Worm (Caenorhabditis elegans) whole organism, mixed stage, embryonic: Measurements from ENCODE around the gene mdl-1.
A peak's percentile ranks its signal among the peaks of the same experiment; 100 is the strongest.

ENCODE experiments used
- M03D4.4 ChIP-seq: sonication (generic microtip); optimal IDR thresholded peaks from 2 replicates; lab custom pipeline; 2017; ENCODE audit warnings: mild to moderate bottlenecking, missing genetic modification characterization, missing compliant biosample characterization
- bed-3 ChIP-seq: fragments of 200-800 bp; sonication (Bioruptor generic); optimal IDR thresholded peaks from 3 replicates; lab custom pipeline; 2018; ENCODE audit warnings: mild to moderate bottlenecking, missing genetic modification characterization, moderate library complexity, missing compliant biosample characterization
- blmp-1 ChIP-seq: fragments of 150-350 bp; optimal IDR thresholded peaks from 2 replicates; lab custom pipeline; 2014; ENCODE audit warnings: missing biosample characterization, missing genetic modification characterization
- ceh-39 ChIP-seq: fragments of 150-350 bp; optimal IDR thresholded peaks from 2 replicates; lab custom pipeline; 2014; ENCODE audit warnings: missing biosample characterization, missing genetic modification characterization
- ceh-43 ChIP-seq: fragments of 200-800 bp; sonication (Bioruptor generic); optimal IDR thresholded peaks from 2 replicates; lab custom pipeline; 2018; ENCODE audit warnings: mild to moderate bottlenecking, missing genetic modification characterization, moderate library complexity, missing compliant biosample characterization
- ceh-83 ChIP-seq: fragments of 200-800 bp; sonication (Bioruptor generic); optimal IDR thresholded peaks from 2 replicates; lab custom pipeline; 2018; ENCODE audit warnings: mild to moderate bottlenecking, missing genetic modification characterization, missing compliant biosample characterization
- ces-1 ChIP-seq: fragments of 150-350 bp; optimal IDR thresholded peaks from 2 replicates; lab custom pipeline; 2014; ENCODE audit warnings: missing biosample characterization, missing genetic modification reagents, missing genetic modification characterization
- cnd-1 ChIP-seq: fragments of 200-800 bp; sonication (Bioruptor generic); optimal IDR thresholded peaks from 2 replicates; lab custom pipeline; 2018; ENCODE audit warnings: mild to moderate bottlenecking, missing genetic modification characterization, missing compliant biosample characterization
- drap-1 ChIP-seq: fragments of 200-800 bp; sonication (Bioruptor generic); optimal IDR thresholded peaks from 3 replicates; lab custom pipeline; 2018; ENCODE audit warnings: mild to moderate bottlenecking, missing genetic modification characterization, missing compliant biosample characterization
- elt-1 ChIP-seq: sonication (generic microtip); optimal IDR thresholded peaks from 2 replicates; lab custom pipeline; 2017; ENCODE audit warnings: missing genetic modification characterization, mild to moderate bottlenecking, missing compliant biosample characterization, antibody characterized with exemption, moderate library complexity, borderline replicate concordance; ENCODE audit not compliant: insufficient read depth
- elt-3 ChIP-seq: fragments of 150-350 bp; optimal IDR thresholded peaks from 2 replicates; lab custom pipeline; 2014; ENCODE audit warnings: missing biosample characterization, missing genetic modification characterization
- flh-1 ChIP-seq: fragments of 200-800 bp; sonication (Bioruptor generic); optimal IDR thresholded peaks from 2 replicates; lab custom pipeline; 2018; ENCODE audit warnings: mild to moderate bottlenecking, missing genetic modification characterization, moderate library complexity, missing compliant biosample characterization
- ham-2 ChIP-seq: fragments of 200-800 bp; sonication (Bioruptor generic); optimal IDR thresholded peaks from 2 replicates; lab custom pipeline; 2018; ENCODE audit warnings: mild to moderate bottlenecking, missing genetic modification characterization, missing compliant biosample characterization
- hlh-1 ChIP-seq: fragments of 150-350 bp; optimal IDR thresholded peaks from 2 replicates; lab custom pipeline; 2014; ENCODE audit warnings: missing biosample characterization, missing genetic modification reagents, missing genetic modification characterization
- lin-13 ChIP-seq: fragments of 150-350 bp; optimal IDR thresholded peaks from 2 replicates; lab custom pipeline; 2014; ENCODE audit warnings: missing biosample characterization, missing genetic modification characterization
- lin-32 ChIP-seq: fragments of 200-800 bp; sonication (Bioruptor generic); optimal IDR thresholded peaks from 2 replicates; lab custom pipeline; 2018; ENCODE audit warnings: mild to moderate bottlenecking, missing genetic modification characterization, missing compliant biosample characterization
- lsy-2 ChIP-seq: fragments of 150-350 bp; optimal IDR thresholded peaks from 2 replicates; lab custom pipeline; 2014; ENCODE audit warnings: missing biosample characterization, missing genetic modification characterization
- mab-5 ChIP-seq: fragments of 150-350 bp; optimal IDR thresholded peaks from 2 replicates; lab custom pipeline; 2014; ENCODE audit warnings: missing biosample characterization, missing genetic modification characterization
- mep-1 ChIP-seq: fragments of 150-350 bp; optimal IDR thresholded peaks from 2 replicates; lab custom pipeline; 2017; ENCODE audit warnings: missing biosample characterization, missing genetic modification reagents, missing genetic modification characterization, inconsistent platforms
- mls-2 ChIP-seq: sonication (generic microtip); optimal IDR thresholded peaks from 2 replicates; lab custom pipeline; 2016; ENCODE audit warnings: mild to moderate bottlenecking, missing genetic modification characterization, moderate library complexity, missing compliant biosample characterization
- nhr-12 ChIP-seq: fragments of 150-350 bp; optimal IDR thresholded peaks from 2 replicates; lab custom pipeline; 2014; ENCODE audit warnings: missing biosample characterization, missing genetic modification characterization
- nhr-2 ChIP-seq: fragments of 150-350 bp; optimal IDR thresholded peaks from 2 replicates; lab custom pipeline; 2014; ENCODE audit warnings: missing biosample characterization, missing genetic modification characterization
- nhr-237 ChIP-seq: fragments of 150-350 bp; optimal IDR thresholded peaks from 2 replicates; lab custom pipeline; 2014; ENCODE audit warnings: missing biosample characterization, missing genetic modification characterization
- nhr-28 ChIP-seq: fragments of 150-350 bp; optimal IDR thresholded peaks from 2 replicates; lab custom pipeline; 2014; ENCODE audit warnings: missing biosample characterization, missing genetic modification characterization
- nhr-76 ChIP-seq: sonication (generic microtip); optimal IDR thresholded peaks from 2 replicates; lab custom pipeline; 2017; ENCODE audit warnings: missing biosample characterization, missing genetic modification characterization
- pha-4 ChIP-seq: fragments of 150-350 bp; optimal IDR thresholded peaks from 2 replicates; lab custom pipeline; 2018; ENCODE audit warnings: missing biosample characterization, missing genetic modification reagents, missing genetic modification characterization
- sem-2 ChIP-seq: fragments of 200-800 bp; sonication (Bioruptor generic); optimal IDR thresholded peaks from 2 replicates; lab custom pipeline; 2018; ENCODE audit warnings: mild to moderate bottlenecking, missing genetic modification characterization, missing compliant biosample characterization
- snpc-4 ChIP-seq: fragments of 150-350 bp; optimal IDR thresholded peaks from 2 replicates; lab custom pipeline; 2014; ENCODE audit warnings: missing biosample characterization, missing genetic modification characterization
- sptf-1 ChIP-seq: sonication (generic microtip); optimal IDR thresholded peaks from 2 replicates; lab custom pipeline; 2017; ENCODE audit warnings: mild to moderate bottlenecking, missing genetic modification characterization, moderate library complexity, missing compliant biosample characterization
- tbx-8 ChIP-seq: fragments of 200-800 bp; sonication (Bioruptor generic); optimal IDR thresholded peaks from 2 replicates; lab custom pipeline; 2018; ENCODE audit warnings: mild to moderate bottlenecking, missing genetic modification characterization, moderate library complexity, missing compliant biosample characterization
- unc-120 ChIP-seq: sonication (generic microtip); optimal IDR thresholded peaks from 2 replicates; lab custom pipeline; 2017; ENCODE audit warnings: missing genetic modification characterization, missing compliant biosample characterization; ENCODE audit not compliant: poor library complexity, severe bottlenecking
- unc-39 ChIP-seq: fragments of 150-350 bp; optimal IDR thresholded peaks from 2 replicates; lab custom pipeline; 2014; ENCODE audit warnings: missing biosample characterization, missing genetic modification characterization
- unc-62 ChIP-seq: fragments of 150-350 bp; optimal IDR thresholded peaks from 2 replicates; lab custom pipeline; 2014; ENCODE audit warnings: missing biosample characterization, missing genetic modification reagents, missing genetic modification characterization
- zip-8 ChIP-seq: fragments of 150-350 bp; optimal IDR thresholded peaks from 2 replicates; lab custom pipeline; 2014; ENCODE audit warnings: missing biosample characterization, missing genetic modification characterization
- ztf-11 ChIP-seq: fragments of 150-350 bp; optimal IDR thresholded peaks from 2 replicates; lab custom pipeline; 2014; ENCODE audit warnings: missing biosample characterization, missing genetic modification characterization

Gene mdl-1

ce11 chrX:6742011-6742683 is at the start of gene mdl-1:
mdl-1 (plus strand) TSS chrX:6742351.
- TF ChIP-seq nhr-76 (tag; lab: Kevin White, UChicago) (peak; percentile 61), hlh-1 (tag; lab: Kevin White, UChicago) (peak; percentile 23), ces-1 (GFP tag; lab: Kevin White, UChicago) (peak; percentile 39), zip-8 (tag; lab: Kevin White, UChicago) (peak; percentile 38), unc-39 (tag; lab: Kevin White, UChicago) (peak; percentile 81), lin-32 (GFP tag; lab: Kevin White, UChicago) (no peak), drap-1 (GFP tag; lab: Kevin White, UChicago) (peak; percentile 76), sem-2 (no peak), blmp-1 (tag; lab: Kevin White, UChicago) (peak; percentile 11), tbx-8 (GFP tag; lab: Kevin White, UChicago) (peak; percentile 65), unc-120 (tag; lab: Kevin White, UChicago) (peak; percentile 80), sptf-1 (tag; lab: Kevin White, UChicago) (peak; percentile 89), snpc-4 (tag; lab: Kevin White, UChicago) (no peak), elt-1 (tag; lab: Kevin White, UChicago) (peak; percentile 81), nhr-28 (tag; lab: Kevin White, UChicago) (no peak), bed-3 (GFP tag; lab: Kevin White, UChicago) (peak; percentile 46), unc-62 (GFP tag; lab: Kevin White, UChicago) (peak; percentile 51), nhr-2 (peak; percentile 48), mep-1 (tag; lab: Kevin White, UChicago) (peak; percentile 35), pha-4 (tag; lab: Kevin White, UChicago) (peak; percentile 98), M03D4.4 (tag; lab: Kevin White, UChicago) (peak; percentile 56), lsy-2 (tag; lab: Kevin White, UChicago) (peak; percentile 51), elt-3 (tag; lab: Kevin White, UChicago) (peak; percentile 65), ceh-39 (tag; lab: Kevin White, UChicago) (no peak), ceh-83 (GFP tag; lab: Kevin White, UChicago) (peak; percentile 67), ham-2 (GFP tag; lab: Kevin White, UChicago) (peak; percentile 100), cnd-1 (no peak), ceh-43 (GFP tag; lab: Kevin White, UChicago) (peak; percentile 60), mls-2 (tag; lab: Kevin White, UChicago) (peak; percentile 82), nhr-237 (tag; lab: Kevin White, UChicago) (peak; percentile 64), nhr-12 (tag; lab: Kevin White, UChicago) (no peak), flh-1 (no peak), ztf-11 (tag; lab: Kevin White, UChicago) (peak; percentile 76), lin-13 (peak; percentile 72), mab-5 (no peak)
- TF ChIP-seq, all 35 proteins: peak for 26

- peak; percentile 58 for TF ChIP-seq ces-1 (GFP tag; lab: Kevin White, UChicago)
- no peak for TF ChIP-seq cnd-1
- no peak for TF ChIP-seq blmp-1 (tag; lab: Kevin White, UChicago)
These were observed 49.3 kb upstream of the mdl-1 start for ce11 chrX:6692896-6693295.

DNA sequence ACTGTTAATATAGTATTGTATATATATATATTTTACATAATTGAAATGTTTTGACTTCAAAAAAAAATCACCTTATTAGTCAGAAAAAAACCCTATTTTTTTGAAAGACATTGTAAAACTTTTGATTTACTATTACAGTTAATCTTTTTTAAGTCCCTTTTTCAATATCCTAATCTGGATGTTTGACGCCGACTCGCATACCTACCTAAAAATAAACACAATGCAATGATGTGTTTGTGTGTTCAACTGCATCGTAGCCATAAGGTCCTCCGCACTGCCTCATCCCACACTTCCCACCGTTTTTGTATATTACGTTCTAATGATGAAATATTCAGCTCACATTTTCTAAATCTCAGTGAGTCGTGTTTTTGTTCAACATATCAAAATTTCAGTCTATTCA is 48.8 kb upstream of the mdl-1 start, which contains the start of gene F38B6.3:
Gene F38B6.3, plus strand, starts transcription at position 301 of the 400 bp plus-strand sequence.
- TF ChIP-seq tbx-8 (GFP tag; lab: Kevin White, UChicago) (no peak), blmp-1 (tag; lab: Kevin White, UChicago) (no peak), mep-1 (tag; lab: Kevin White, UChicago) (no peak), mls-2 (tag; lab: Kevin White, UChicago) (no peak), flh-1 (no peak)
